Fruit fly (Drosophila melanogaster): ENCODE measurements around the gene TotC.

The TotC gene

dm6 chr3R:20850395-20851039 lies 22.3 kb upstream of the TotC start, which contains the start of gene RpS30 (continued):
- TF ChIP-seq gfzf (GFP tag; optimal IDR thresholded peaks at IDR 0.05) (peak; percentile 94), CG4617 (GFP tag; optimal IDR thresholded peaks at IDR 0.05; ENCODE audit: borderline replicate concordance) (peak; percentile 74), Dp (GFP tag; optimal IDR thresholded peaks at IDR 0.05) (peak; percentile 61), CG17802 (tag; optimal IDR thresholded peaks at IDR 0.05) (no peak), stwl (tag; optimal IDR thresholded peaks at IDR 0.05) (peak; percentile 97), D19B (GFP tag; optimal IDR thresholded peaks at IDR 0.05) (no peak), CG11093 (GFP tag; IDR thresholded peaks at IDR 0.05) (no peak), CG6254 (GFP tag; optimal IDR thresholded peaks at IDR 0.05) (no peak), CG12219 (GFP tag; optimal IDR thresholded peaks at IDR 0.05) (no peak), Sry-δ (GFP tag; optimal IDR thresholded peaks at IDR 0.05) (peak; percentile 95), tx (GFP tag; optimal IDR thresholded peaks at IDR 0.05) (no peak), Eip74EF (GFP tag; optimal IDR thresholded peaks at IDR 0.05) (peak in 1 of 2 experiments; percentile 4), D19A (tag; optimal IDR thresholded peaks at IDR 0.05) (peak; percentile 7), lab (GFP tag; optimal IDR thresholded peaks at IDR 0.05) (peak; percentile 58), CG17361 (GFP tag; IDR thresholded peaks at IDR 0.05) (0 out of 3 replicates have a peak, but pooled peaks have one; percentile 25), B-H1 (GFP tag; IDR thresholded peaks at IDR 0.05) (no peak), pum (GFP tag; optimal IDR thresholded peaks at IDR 0.05) (no peak), CG13287 (GFP tag; IDR thresholded peaks at IDR 0.05; ENCODE audit: partially characterized antibody) (peak; percentile 98), CG8478 (optimal IDR thresholded peaks at IDR 0.05) (no peak), Six4 (GFP tag; optimal IDR thresholded peaks at IDR 0.05) (peak; percentile 3), gsb-n (tag; optimal IDR thresholded peaks at IDR 0.05) (peak; percentile 21), Hr39 (optimal IDR thresholded peaks at IDR 0.05) (no peak), CG13775 (GFP tag; optimal IDR thresholded peaks at IDR 0.05) (peak; percentile 62), pnt (GFP tag; optimal IDR thresholded peaks at IDR 0.05) (no peak), ato (GFP tag; IDR thresholded peaks at IDR 0.05; ENCODE audit: partially characterized antibody) (peak; percentile 92), CG13123 (GFP tag; optimal IDR thresholded peaks at IDR 0.05) (no peak), CG4854 (GFP tag; optimal IDR thresholded peaks at IDR 0.05) (peak; percentile 33), CG2712 (tag; optimal IDR thresholded peaks at IDR 0.05) (peak; percentile 71), CG11456 (GFP tag; IDR thresholded peaks at IDR 0.05) (no peak; the same call in 2 of the 3 replicates), CG16813 (GFP tag; IDR thresholded peaks at IDR 0.05; ENCODE audit: partially characterized antibody) (peak; percentile 98), Ets65A (GFP tag) (peak; percentile 93), Ets97D (GFP tag; optimal IDR thresholded peaks at IDR 0.05) (peak; percentile 97), dm (GFP tag; optimal IDR thresholded peaks at IDR 0.05) (peak; percentile 91), CG3995 (GFP tag; optimal IDR thresholded peaks at IDR 0.05) (peak; percentile 45), CG42726 (GFP tag; IDR thresholded peaks at IDR 0.05; ENCODE audit: partially characterized antibody) (peak; percentile 97), CG7963 (GFP tag; IDR thresholded peaks at IDR 0.05; ENCODE audit: partially characterized antibody) (peak; percentile 97), sc (optimal IDR thresholded peaks at IDR 0.05) (no peak), sc (GFP tag; optimal IDR thresholded peaks at IDR 0.05) (no peak), Atf3 (GFP tag; optimal IDR thresholded peaks at IDR 0.05) (no peak), ash1 (GFP tag; optimal IDR thresholded peaks at IDR 0.05) (no peak), YL-1 (GFP tag; optimal IDR thresholded peaks at IDR 0.05) (peak; percentile 97), CG31224 (GFP tag; IDR thresholded peaks at IDR 0.05) (no peak), unc-4 (GFP tag; IDR thresholded peaks at IDR 0.05; ENCODE audit: partially characterized antibody) (peak; percentile 98), PHDP (tag; optimal IDR thresholded peaks at IDR 0.05) (peak; percentile 55), CG9817 (tag; optimal IDR thresholded peaks at IDR 0.05) (peak; percentile 42), CG1024 (GFP tag; IDR thresholded peaks at IDR 0.05) (no peak), Lhr (GFP tag; optimal IDR thresholded peaks at IDR 0.05) (peak; percentile 66), ERR (GFP tag; optimal IDR thresholded peaks at IDR 0.05) (no peak), CrebB (tag; optimal IDR thresholded peaks at IDR 0.05) (peak; percentile 30), Meics (GFP tag; optimal IDR thresholded peaks at IDR 0.05) (peak; percentile 38)

Measured in whole organism, embryonic.